Fruit fly (Drosophila melanogaster) whole organism, embryonic: ENCODE data around the gene CG5188.
A peak's percentile ranks its signal among the peaks of the same experiment; 100 is the strongest.

ENCODE experiments used
- Atf3 ChIP-seq: fragments of 200-800 bp; sonication (Bioruptor generic); optimal IDR thresholded peaks from 3 replicates; lab custom pipeline; 2016; ENCODE audit warnings: missing biosample characterization, missing genetic modification characterization
- Atf6 ChIP-seq: fragments of 200-800 bp; sonication (Bioruptor generic); IDR thresholded peaks from 2 replicates; pipeline ENCODE4 v1.3.6; 2022; ENCODE audit warnings: missing biosample characterization, missing genetic modification characterization
- CG10366 ChIP-seq: fragments of 200-800 bp; sonication (Bioruptor generic); IDR thresholded peaks from 2 replicates; pipeline ENCODE4 v1.3.6; 2022; ENCODE audit warnings: missing biosample characterization, missing genetic modification characterization
- CG11696 ChIP-seq: fragments of 200-800 bp; sonication (Bioruptor generic); IDR thresholded peaks from 2 replicates; pipeline ENCODE4 v1.3.6; 2022; ENCODE audit warnings: missing biosample characterization, missing genetic modification characterization
- CG12942 ChIP-seq: fragments of 200-800 bp; sonication (Bioruptor generic); optimal IDR thresholded peaks from 3 replicates; lab custom pipeline; 2016; ENCODE audit warnings: missing biosample characterization, missing genetic modification characterization
- CG14860 ChIP-seq: fragments of 200-800 bp; sonication (Bioruptor generic); IDR thresholded peaks from 3 replicates; pipeline ENCODE4 v1.3.6; 2022; ENCODE audit warnings: missing biosample characterization, missing genetic modification characterization; ENCODE audit not compliant: partially characterized antibody
- CG15011 ChIP-seq: fragments of 200-800 bp; sonication (Bioruptor generic); optimal IDR thresholded peaks from 3 replicates; lab custom pipeline; 2018; ENCODE audit warnings: missing biosample characterization, mild to moderate bottlenecking, missing genetic modification characterization
- CG17328 ChIP-seq: fragments of 200-800 bp; sonication (Bioruptor generic); IDR thresholded peaks from 2 replicates; pipeline ENCODE4 v1.3.6; 2022; ENCODE audit warnings: missing biosample characterization, missing genetic modification characterization
- CG17361 ChIP-seq: fragments of 200-800 bp; sonication (Bioruptor generic); IDR thresholded peaks from 3 replicates; pipeline ENCODE4 v1.3.6; 2022; ENCODE audit warnings: missing biosample characterization, missing genetic modification characterization
- CG30403 ChIP-seq: fragments of 200-800 bp; sonication (Bioruptor generic); optimal IDR thresholded peaks from 3 replicates; lab custom pipeline; 2016; ENCODE audit warnings: missing biosample characterization, missing genetic modification characterization
- CG31224 ChIP-seq: fragments of 200-800 bp; sonication (Bioruptor generic); IDR thresholded peaks from 2 replicates; pipeline ENCODE4 v1.3.6; 2022; ENCODE audit warnings: missing biosample characterization, missing genetic modification characterization
- CG3163 ChIP-seq: fragments of 200-800 bp; sonication (Bioruptor generic); optimal IDR thresholded peaks from 3 replicates; lab custom pipeline; 2016; ENCODE audit warnings: missing biosample characterization, missing genetic modification characterization
- CG34422 ChIP-seq: fragments of 200-800 bp; sonication (Bioruptor generic); IDR thresholded peaks from 3 replicates; pipeline ENCODE4 v1.3.6; 2022; ENCODE audit warnings: missing biosample characterization, missing genetic modification characterization
- CG7786 ChIP-seq: fragments of 200-800 bp; sonication (Bioruptor generic); optimal IDR thresholded peaks from 2 replicates; lab custom pipeline; 2016; ENCODE audit warnings: missing biosample characterization, missing genetic modification characterization
- CG7963 ChIP-seq: fragments of 200-800 bp; sonication (Bioruptor generic); IDR thresholded peaks from 3 replicates; pipeline ENCODE4 v1.3.6; 2022; ENCODE audit warnings: missing biosample characterization, missing genetic modification characterization; ENCODE audit not compliant: partially characterized antibody
- CG8478 ChIP-seq: fragments of >200 bp; optimal IDR thresholded peaks from 2 replicates; lab custom pipeline; 2018
- CG9817 ChIP-seq: fragments of 200-800 bp; sonication (Bioruptor generic); optimal IDR thresholded peaks from 2 replicates; lab custom pipeline; 2018; ENCODE audit warnings: missing biosample characterization, mild to moderate bottlenecking, missing genetic modification characterization, moderate library complexity
- Hand ChIP-seq: fragments of 200-800 bp; sonication (Bioruptor generic); optimal IDR thresholded peaks from 2 replicates; lab custom pipeline; 2017; ENCODE audit warnings: mild to moderate bottlenecking, missing biosample characterization, missing genetic modification reagents, missing genetic modification characterization
- HmgZ ChIP-seq: fragments of 200-800 bp; sonication (Bioruptor generic); optimal IDR thresholded peaks from 2 replicates; lab custom pipeline; 2018; ENCODE audit warnings: missing biosample characterization, mild to moderate bottlenecking, missing genetic modification characterization
- Jarid2 ChIP-seq: fragments of 200-800 bp; sonication (Bioruptor generic); optimal IDR thresholded peaks from 3 replicates; lab custom pipeline; 2017; ENCODE audit warnings: mild to moderate bottlenecking, missing biosample characterization, missing genetic modification reagents, missing genetic modification characterization
- Lhr ChIP-seq: fragments of 200-800 bp; sonication (Bioruptor generic); optimal IDR thresholded peaks from 3 replicates; lab custom pipeline; 2017; ENCODE audit warnings: mild to moderate bottlenecking, missing biosample characterization, missing genetic modification reagents, missing genetic modification characterization
- Lpt ChIP-seq: fragments of >200 bp; optimal IDR thresholded peaks from 2 replicates; lab custom pipeline; 2018; ENCODE audit warnings: missing biosample characterization, missing genetic modification characterization
- MBD-R2 ChIP-seq: fragments of 200-800 bp; sonication (Bioruptor generic); IDR thresholded peaks from 2 replicates; pipeline ENCODE4 v1.3.6; 2022; ENCODE audit warnings: missing biosample characterization, missing genetic modification characterization
- NK7.1 ChIP-seq: fragments of 200-800 bp; sonication (Bioruptor generic); optimal IDR thresholded peaks from 3 replicates; lab custom pipeline; 2016; ENCODE audit warnings: missing biosample characterization, missing genetic modification characterization
- NfI ChIP-seq: fragments of 200-800 bp; sonication (Bioruptor generic); optimal IDR thresholded peaks from 3 replicates; lab custom pipeline; 2018; ENCODE audit warnings: missing biosample characterization, mild to moderate bottlenecking, missing genetic modification characterization, moderate library complexity
- Sox102F ChIP-seq: fragments of 200-800 bp; sonication (Bioruptor generic); optimal IDR thresholded peaks from 2 replicates; lab custom pipeline; 2018; ENCODE audit warnings: missing biosample characterization, mild to moderate bottlenecking, missing genetic modification characterization, moderate library complexity
- Spps ChIP-seq: fragments of 200-800 bp; sonication (Bioruptor generic); optimal IDR thresholded peaks from 2 replicates; lab custom pipeline; 2018; ENCODE audit warnings: missing biosample characterization, mild to moderate bottlenecking, missing genetic modification characterization
- Vsx1 ChIP-seq: fragments of 200-800 bp; sonication (Bioruptor generic); optimal IDR thresholded peaks from 2 replicates; lab custom pipeline; 2017; ENCODE audit warnings: missing biosample characterization, mild to moderate bottlenecking, missing genetic modification characterization, missing genetic modification reagents
- ab ChIP-seq: fragments of 200-800 bp; sonication (Bioruptor generic); optimal IDR thresholded peaks from 2 replicates; lab custom pipeline; 2016; ENCODE audit warnings: missing biosample characterization, missing genetic modification characterization
- amos ChIP-seq: fragments of 200-800 bp; sonication (Bioruptor generic); IDR thresholded peaks from 2 replicates; pipeline ENCODE4 v1.3.6; 2022; ENCODE audit warnings: missing biosample characterization, missing genetic modification characterization; ENCODE audit not compliant: partially characterized antibody
- ato ChIP-seq: fragments of 200-800 bp; sonication (Bioruptor generic); IDR thresholded peaks from 2 replicates; pipeline ENCODE4 v1.3.6; 2022; ENCODE audit warnings: missing biosample characterization, missing genetic modification characterization; ENCODE audit not compliant: partially characterized antibody
- cas ChIP-seq: fragments of 200-800 bp; sonication (Bioruptor generic); IDR thresholded peaks from 2 replicates; pipeline ENCODE4 v1.3.6; 2022; ENCODE audit warnings: missing biosample characterization, missing genetic modification characterization
- cg ChIP-seq: fragments of 200-800 bp; sonication (Bioruptor generic); optimal IDR thresholded peaks from 3 replicates; lab custom pipeline; 2019; ENCODE audit warnings: missing biosample characterization, mild to moderate bottlenecking, missing genetic modification characterization, moderate library complexity
- eyg ChIP-seq: fragments of 200-800 bp; sonication (Bioruptor generic); optimal IDR thresholded peaks from 3 replicates; lab custom pipeline; 2016; ENCODE audit warnings: missing biosample characterization, missing genetic modification characterization
- fd64A ChIP-seq: fragments of 200-800 bp; sonication (Bioruptor generic); optimal IDR thresholded peaks from 3 replicates; lab custom pipeline; 2018; ENCODE audit warnings: missing biosample characterization, mild to moderate bottlenecking, missing genetic modification characterization
- fu2 ChIP-seq: fragments of 200-800 bp; sonication (Bioruptor generic); optimal IDR thresholded peaks from 2 replicates; lab custom pipeline; 2016; ENCODE audit warnings: missing biosample characterization, missing genetic modification characterization
- gce ChIP-seq: fragments of 200-800 bp; sonication (Bioruptor generic); IDR thresholded peaks from 3 replicates; pipeline ENCODE4 v1.3.6; 2022; ENCODE audit warnings: missing biosample characterization, missing genetic modification characterization
- gem ChIP-seq: fragments of 200-800 bp; sonication (Bioruptor generic); optimal IDR thresholded peaks from 2 replicates; lab custom pipeline; 2019; ENCODE audit warnings: missing biosample characterization, mild to moderate bottlenecking, missing genetic modification characterization, moderate library complexity
- klu ChIP-seq: fragments of 200-800 bp; sonication (Bioruptor generic); IDR thresholded peaks from 2 replicates; pipeline ENCODE4 v1.3.6; 2022; ENCODE audit warnings: missing biosample characterization, missing genetic modification characterization
- mam ChIP-seq: fragments of 200-800 bp; sonication (Bioruptor generic); optimal IDR thresholded peaks from 3 replicates; lab custom pipeline; 2016; ENCODE audit warnings: missing biosample characterization, missing genetic modification characterization
- nerfin-2 ChIP-seq: fragments of 200-800 bp; sonication (Bioruptor generic); IDR thresholded peaks from 2 replicates; pipeline ENCODE4 v1.3.6; 2022; ENCODE audit warnings: missing biosample characterization, missing genetic modification characterization; ENCODE audit not compliant: partially characterized antibody
- pfk ChIP-seq: fragments of 200-800 bp; sonication (Bioruptor generic); optimal IDR thresholded peaks from 2 replicates; lab custom pipeline; 2018; ENCODE audit warnings: missing biosample characterization, mild to moderate bottlenecking, missing genetic modification characterization, moderate library complexity
- pho ChIP-seq: fragments of 200-800 bp; sonication (Bioruptor generic); optimal IDR thresholded peaks from 2 replicates; lab custom pipeline; 2016; ENCODE audit warnings: missing biosample characterization, missing genetic modification characterization
- prd ChIP-seq, 3 experiments: fragments of >200 bp in 2 of 3; fragments of 200-800 bp in 1 of 3; sonication (Bioruptor generic) in 1 of 3; optimal IDR thresholded peaks in 2 of 3; IDR thresholded peaks in 1 of 3; 2 replicates in 2 of 3; 3 replicates in 1 of 3; pipeline versions ENCODE4 v1.3.6 to Lab custom; 2017 to 2022; ENCODE audit warnings: missing biosample characterization in 1 of 3, missing genetic modification characterization in 1 of 3
- sima ChIP-seq: fragments of 200-800 bp; sonication (Bioruptor generic); optimal IDR thresholded peaks from 2 replicates; lab custom pipeline; 2016; ENCODE audit warnings: missing biosample characterization, missing genetic modification characterization
- sob ChIP-seq: fragments of 200-800 bp; sonication (Bioruptor generic); IDR thresholded peaks from 2 replicates; pipeline ENCODE4 v1.3.6; 2022; ENCODE audit warnings: missing biosample characterization, missing genetic modification characterization
- tap ChIP-seq: fragments of 200-800 bp; optimal IDR thresholded peaks from 3 replicates; lab custom pipeline; 2019; ENCODE audit warnings: missing biosample characterization, mild to moderate bottlenecking, missing genetic modification characterization, moderate library complexity
- tll ChIP-seq, 2 experiments: fragments of 200-800 bp in 1 of 2; fragments of >200 bp in 1 of 2; sonication (Bioruptor generic) in 1 of 2; optimal IDR thresholded peaks; 2 replicates each; lab custom pipeline; 2017 to 2019; ENCODE audit warnings: missing biosample characterization in 2 of 2, missing genetic modification characterization in 2 of 2, mild to moderate bottlenecking in 1 of 2, moderate library complexity in 1 of 2
- wek ChIP-seq: fragments of 200-800 bp; sonication (Bioruptor generic); optimal IDR thresholded peaks from 3 replicates; lab custom pipeline; 2018; ENCODE audit warnings: missing biosample characterization, mild to moderate bottlenecking, missing genetic modification characterization, moderate library complexity

CG5188 gene

DNA sequence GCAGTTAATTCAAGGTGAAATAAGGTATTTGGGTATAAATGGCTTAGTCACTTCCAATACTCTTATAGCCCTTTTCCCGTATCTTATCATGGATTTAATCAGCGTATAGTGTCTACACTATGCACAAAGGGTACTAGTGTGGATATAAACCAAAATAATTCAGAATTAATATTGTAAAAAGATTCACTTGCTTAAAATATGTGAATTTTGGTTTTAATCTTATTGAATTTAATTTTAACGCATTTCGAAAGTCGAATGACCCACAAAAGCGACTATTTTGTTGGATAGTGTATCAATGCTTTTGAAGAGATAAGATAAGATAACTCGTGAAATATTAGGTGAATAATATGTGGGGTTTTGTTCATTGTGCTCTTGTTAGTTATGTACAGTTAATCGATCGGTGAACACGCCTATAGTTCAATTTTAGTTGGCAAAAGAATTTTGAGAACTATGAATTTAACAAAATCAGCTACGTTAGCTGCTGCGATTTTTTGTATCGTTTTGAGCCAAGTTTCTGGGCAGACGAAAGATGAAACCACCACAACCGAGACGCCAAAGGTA, 46.7 kb upstream of the CG5188 start, which contains the start of gene CG5096 (continued):
- TF ChIP-seq wek (peak; percentile 48), klu (GFP tag; lab: Robert Waterston, UW) (peak; percentile 71), CG11696 (GFP tag; lab: Robert Waterston, UW) (peak; percentile 75), CG10366 (GFP tag; lab: Robert Waterston, UW) (peak; percentile 91), prd (optimal IDR thresholded peaks at IDR 0.05; lab: Kevin White, UChicago) (no peak), prd (GFP tag; IDR thresholded peaks at IDR 0.05; lab: Robert Waterston, UW) (peak; percentile 87), CG17328 (GFP tag; lab: Robert Waterston, UW) (peak; percentile 83), eyg (peak; percentile 69), Sox102F (GFP tag; lab: Kevin White, UChicago) (peak; percentile 91), pho (peak; percentile 84), tll (GFP tag; optimal IDR thresholded peaks at IDR 0.05; lab: Kevin White, UChicago) (no peak), CG7786 (GFP tag; lab: Kevin White, UChicago) (peak; percentile 84), CG34422 (GFP tag; lab: Robert Waterston, UW) (peak; percentile 91), Atf6 (GFP tag; lab: Robert Waterston, UW) (peak; percentile 95), ato (no peak), amos (GFP tag; lab: Robert Waterston, UW) (no peak), Lpt (GFP tag; lab: Kevin White, UChicago) (no peak), HmgZ (tag; lab: Kevin White, UChicago) (peak; percentile 95), gem (tag; lab: Kevin White, UChicago) (peak; percentile 93), Hand (peak; percentile 89), Vsx1 (GFP tag; lab: Kevin White, UChicago) (peak; percentile 67), CG3163 (peak; percentile 46), CG17361 (GFP tag; lab: Robert Waterston, UW) (peak; percentile 84; the same call in 2 of the 3 replicates), CG7963 (GFP tag; lab: Robert Waterston, UW) (no peak), CG15011 (GFP tag; lab: Kevin White, UChicago) (peak; percentile 84), cas (GFP tag; lab: Robert Waterston, UW) (peak; percentile 76; the same call in 1 of the 2 replicates), CG30403 (GFP tag; lab: Kevin White, UChicago) (peak; percentile 85), mam (GFP tag; lab: Kevin White, UChicago) (peak; percentile 86), MBD-R2 (GFP tag; lab: Robert Waterston, UW) (peak; percentile 79; the same call in 1 of the 2 replicates), Spps (tag; lab: Kevin White, UChicago) (peak; percentile 67), Jarid2 (no peak), cg (GFP tag; lab: Kevin White, UChicago) (no peak), CG8478 (lab: Kevin White, UChicago) (no peak), CG9817 (tag; lab: Kevin White, UChicago) (peak; percentile 85), gce (GFP tag; lab: Robert Waterston, UW) (no peak; the same call in 2 of the 3 replicates), CG14860 (GFP tag; lab: Robert Waterston, UW) (no peak), Atf3 (GFP tag; lab: Kevin White, UChicago) (peak; percentile 37), sima (GFP tag; lab: Kevin White, UChicago) (peak; percentile 15), tap (peak; percentile 94), CG12942 (peak; percentile 76), CG31224 (peak; percentile 72; the same call in 1 of the 2 replicates), fu2 (GFP tag; lab: Kevin White, UChicago) (peak; percentile 68), fd64A (GFP tag; lab: Kevin White, UChicago) (no peak), NfI (GFP tag; lab: Kevin White, UChicago) (peak; percentile 89), ab (GFP tag; lab: Kevin White, UChicago) (no peak), pfk (GFP tag; lab: Kevin White, UChicago) (no peak), sob (GFP tag; lab: Robert Waterston, UW) (peak; percentile 92; the same call in 1 of the 2 replicates), NK7.1 (GFP tag; lab: Kevin White, UChicago) (peak; percentile 52), nerfin-2 (GFP tag; lab: Robert Waterston, UW) (no peak), Lhr (no peak)
